Worm (Caenorhabditis elegans): Measurements from ENCODE around the gene nhr-166.

Gene nhr-166

ce11 chrII:3909301-3909700 lies 29.3 kb downstream of the nhr-166 start:
- TF ChIP-seq alr-1 (tag; optimal IDR thresholded peaks at IDR 0.05; ENCODE audit: borderline replicate concordance) (no peak), lin-13 (GFP tag; optimal IDR thresholded peaks at IDR 0.05) (no peak), lin-15B (tag; optimal IDR thresholded peaks at IDR 0.05) (no peak)

- TF ChIP-seq ztf-4 (tag; optimal IDR thresholded peaks at IDR 0.05) (no peak), nhr-20 (tag; optimal IDR thresholded peaks at IDR 0.05) (no peak), lin-39 (tag; optimal IDR thresholded peaks at IDR 0.05) (no peak), efl-1 (optimal IDR thresholded peaks at IDR 0.05) (no peak), efl-1 (GFP tag; optimal IDR thresholded peaks at IDR 0.05 in 1 of 2) (peak in 1 of 2 experiments; percentile 69), ceh-8 (GFP tag; optimal IDR thresholded peaks at IDR 0.05) (no peak)
These were observed 30.7 kb downstream of the nhr-166 start, which contains the start of gene bcmo-2 for ce11 chrII:3910737-3911136. Gene bcmo-2 (minus strand): TSS chrII:3910837.

- TF ChIP-seq ceh-82 (tag; optimal IDR thresholded peaks at IDR 0.05) (peak in 1 of 3 experiments; percentile 23), ama-1 (optimal IDR thresholded peaks at IDR 0.05) (no peak), nhr-76 (tag; optimal IDR thresholded peaks at IDR 0.05) (no peak), elt-2 (tag; optimal IDR thresholded peaks at IDR 0.05) (peak; percentile 85), efl-3 (GFP tag; optimal IDR thresholded peaks at IDR 0.05) (no peak), dsc-1 (tag; optimal IDR thresholded peaks at IDR 0.05) (no peak), xbp-1 (tag; optimal IDR thresholded peaks at IDR 0.05) (no peak), unc-86 (tag; optimal IDR thresholded peaks at IDR 0.05) (no peak), lin-35 (GFP tag; optimal IDR thresholded peaks at IDR 0.05) (peak in 1 of 2 experiments; percentile 46), C16A3.4 (tag; optimal IDR thresholded peaks at IDR 0.05) (peak; percentile 4), nhr-90 (tag; optimal IDR thresholded peaks at IDR 0.05; ENCODE audit: poor library complexity) (peak; percentile 32), nhr-77 (tag; optimal IDR thresholded peaks at IDR 0.05) (peak; percentile 21), swsn-7 (tag; optimal IDR thresholded peaks at IDR 0.05) (no peak), nhr-71 (tag; optimal IDR thresholded peaks at IDR 0.05) (peak; percentile 20), hpl-2 (GFP tag; optimal IDR thresholded peaks at IDR 0.05) (no peak), ceh-63 (GFP tag; optimal IDR thresholded peaks at IDR 0.05) (no peak), ztf-11 (tag; optimal IDR thresholded peaks at IDR 0.05) (no peak), blmp-1 (tag; optimal IDR thresholded peaks at IDR 0.05) (no peak), nhr-20 (tag; optimal IDR thresholded peaks at IDR 0.05) (peak; percentile 56), zip-4 (GFP tag; optimal IDR thresholded peaks at IDR 0.05) (no peak), lin-14 (GFP tag; optimal IDR thresholded peaks at IDR 0.05) (peak; percentile 67), efl-1 (optimal IDR thresholded peaks at IDR 0.05) (no peak), efl-1 (GFP tag; optimal IDR thresholded peaks at IDR 0.05 in 1 of 2) (peak in 1 of 2 experiments; percentile 44), nhr-19 (GFP tag; conservative IDR thresholded peaks at IDR 0.05) (0 out of 2 replicates have a peak, but pooled peaks have one; percentile 16), sup-37 (GFP tag; optimal IDR thresholded peaks at IDR 0.05) (no peak)
These were observed 31.2 kb downstream of the nhr-166 start for ce11 chrII:3911284-3911683.

- TF ChIP-seq xbp-1 (tag; optimal IDR thresholded peaks at IDR 0.05) (no peak), ceh-90 (tag; optimal IDR thresholded peaks at IDR 0.05) (no peak), hlh-17 (GFP tag; optimal IDR thresholded peaks at IDR 0.05; ENCODE audit: borderline replicate concordance) (no peak), tbx-2 (tag; optimal IDR thresholded peaks at IDR 0.05) (no peak), fkh-10 (GFP tag; optimal IDR thresholded peaks at IDR 0.05) (no peak), sptf-1 (tag; optimal IDR thresholded peaks at IDR 0.05) (no peak), efl-1 (optimal IDR thresholded peaks at IDR 0.05) (no peak), efl-1 (GFP tag; optimal IDR thresholded peaks at IDR 0.05 in 1 of 2) (no peak), lir-3 (tag; optimal IDR thresholded peaks at IDR 0.05; ENCODE audit: poor library complexity) (no peak), lin-13 (GFP tag; optimal IDR thresholded peaks at IDR 0.05) (no peak), ama-1 (optimal IDR thresholded peaks at IDR 0.05) (no peak), unc-98 (GFP tag; IDR thresholded peaks at IDR 0.05) (no peak), ceh-82 (tag; optimal IDR thresholded peaks at IDR 0.05) (no peak), fkh-4 (tag; optimal IDR thresholded peaks at IDR 0.05; ENCODE audit: borderline replicate concordance) (no peak), blmp-1 (tag; optimal IDR thresholded peaks at IDR 0.05) (no peak), aha-1 (tag; optimal IDR thresholded peaks at IDR 0.05) (no peak), ceh-8 (GFP tag; optimal IDR thresholded peaks at IDR 0.05) (no peak)
These were observed 31.7 kb downstream of the nhr-166 start, which contains the start of gene F53C3.1 for ce11 chrII:3911716-3912115. Gene F53C3.1 (plus strand): TSS chrII:3912016.

Measured in whole organism, L1 larva.